Worm (Caenorhabditis elegans) whole organism, early embryonic: ENCODE results near the gene oac-23.
"Not testable (repeated sequence)": the region's sequence is repeated elsewhere in the genome, so short reads cannot be mapped to it uniquely, and the experiment has no call there.

Experiments
- B0310.2 ChIP-seq: sonication (generic microtip); optimal IDR thresholded peaks from 2 replicates; lab custom pipeline; 2016; ENCODE audit warnings: mild to moderate bottlenecking, missing genetic modification characterization, missing compliant biosample characterization
- F13C5.2 ChIP-seq: sonication (generic microtip); optimal IDR thresholded peaks from 2 replicates; lab custom pipeline; 2017; ENCODE audit warnings: mild to moderate bottlenecking, missing genetic modification characterization, inconsistent platforms, missing compliant biosample characterization
- aly-1 ChIP-seq: sonication (generic microtip); optimal IDR thresholded peaks from 2 replicates; lab custom pipeline; 2016; ENCODE audit warnings: missing genetic modification characterization, missing compliant biosample characterization
- ama-1 ChIP-seq: fragments of 150-350 bp; optimal IDR thresholded peaks from 2 replicates; lab custom pipeline; 2014
- ceh-13 ChIP-seq: fragments of 200-800 bp; sonication (Bioruptor generic); optimal IDR thresholded peaks from 2 replicates; lab custom pipeline; 2018; ENCODE audit warnings: mild to moderate bottlenecking, missing genetic modification characterization, missing compliant biosample characterization
- ceh-36 ChIP-seq: sonication (generic microtip); optimal IDR thresholded peaks from 2 replicates; lab custom pipeline; 2016; ENCODE audit warnings: missing genetic modification characterization, inconsistent platforms, missing compliant biosample characterization
- ets-7 ChIP-seq: sonication (generic microtip); optimal IDR thresholded peaks from 2 replicates; lab custom pipeline; 2016; ENCODE audit warnings: missing genotype, missing genetic modification characterization, missing compliant biosample characterization
- flt-1 ChIP-seq: fragments of 200-800 bp; sonication (Bioruptor generic); IDR thresholded peaks from 2 replicates; pipeline ENCODE4 v1.3.6; 2022; ENCODE audit warnings: missing genetic modification characterization, missing compliant biosample characterization
- hmbx-1 ChIP-seq: sonication (generic microtip); optimal IDR thresholded peaks from 2 replicates; lab custom pipeline; 2016; ENCODE audit warnings: mild to moderate bottlenecking, missing genetic modification characterization, missing compliant biosample characterization
- hmg-4 ChIP-seq: fragments of 200-800 bp; sonication (Bioruptor generic); optimal IDR thresholded peaks from 2 replicates; lab custom pipeline; 2018; ENCODE audit warnings: mild to moderate bottlenecking, missing genetic modification characterization, missing compliant biosample characterization
- hnd-1 ChIP-seq: sonication (generic microtip); optimal IDR thresholded peaks from 2 replicates; lab custom pipeline; 2016; ENCODE audit warnings: missing genetic modification characterization, missing compliant biosample characterization
- pes-1 ChIP-seq: fragments of 200-800 bp; sonication (Bioruptor generic); IDR thresholded peaks from 2 replicates; pipeline ENCODE4 v1.3.6; 2022; ENCODE audit warnings: missing genetic modification reagents, missing genetic modification characterization, missing compliant biosample characterization
- scrt-1 ChIP-seq: fragments of 200-800 bp; sonication (Bioruptor generic); IDR thresholded peaks from 2 replicates; pipeline ENCODE4 v1.3.6; 2022; ENCODE audit warnings: missing genetic modification characterization, missing compliant biosample characterization
- sea-1 ChIP-seq: fragments of 200-800 bp; sonication (Bioruptor generic); conservative IDR thresholded peaks from 2 replicates; pipeline ENCODE4 v1.3.6; 2022; ENCODE audit warnings: missing genetic modification characterization, missing compliant biosample characterization
- tbx-11 ChIP-seq: fragments of 200-800 bp; sonication (Bioruptor generic); IDR thresholded peaks from 2 replicates; pipeline ENCODE4 v1.3.6; 2022; ENCODE audit warnings: missing genetic modification characterization, missing compliant biosample characterization
- tbx-37 ChIP-seq: fragments of 200-800 bp; sonication (Bioruptor generic); conservative IDR thresholded peaks from 2 replicates; pipeline ENCODE4 v1.3.6; 2022; ENCODE audit warnings: missing genetic modification reagents, missing genetic modification characterization, missing compliant biosample characterization
- tra-4 ChIP-seq: sonication (generic microtip); optimal IDR thresholded peaks from 2 replicates; lab custom pipeline; 2017; ENCODE audit warnings: missing genetic modification characterization, missing compliant biosample characterization

oac-23 gene

DNA sequence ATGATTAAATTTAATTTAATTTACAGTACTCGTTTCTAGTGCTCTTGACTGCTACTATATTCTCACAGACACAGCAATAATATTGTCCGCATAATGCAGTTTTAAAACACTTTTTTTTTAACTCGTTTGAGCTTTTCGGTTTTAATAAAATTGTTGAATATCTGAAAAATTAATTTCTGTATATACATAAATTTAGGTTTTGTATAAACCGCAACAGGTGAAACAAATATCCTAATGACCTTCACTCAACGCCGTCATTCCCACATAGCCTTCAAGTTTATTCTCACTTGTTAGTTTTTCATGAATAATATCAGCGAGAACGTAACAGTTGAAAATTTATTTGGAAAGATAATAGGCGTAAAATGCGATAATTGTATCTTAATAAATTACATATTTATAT lies 38.3 kb downstream of the oac-23 start, which contains the start of gene srz-19:
Gene srz-19, plus strand, starts transcription at position 301 of the 400 bp plus-strand sequence.
- TF ChIP-seq ama-1 (lab: Kevin White, UChicago), result no peak
- TF ChIP-seq sea-1 (GFP tag; lab: Robert Waterston, UW), result no peak
- no peak for TF ChIP-seq flt-1 (GFP tag; lab: Robert Waterston, UW)
- TF ChIP-seq tbx-11 (GFP tag; lab: Robert Waterston, UW), result no peak
- TF ChIP-seq tbx-37 (GFP tag; lab: Robert Waterston, UW), result no peak
- no peak for TF ChIP-seq aly-1 (tag; lab: Kevin White, UChicago)
- TF ChIP-seq ceh-36 (tag; lab: Kevin White, UChicago), result no peak
- TF ChIP-seq scrt-1 (GFP tag; lab: Robert Waterston, UW), result no peak
- TF ChIP-seq pes-1, result no peak
- no peak for TF ChIP-seq ceh-13
- no peak for TF ChIP-seq ets-7 (tag; lab: Kevin White, UChicago)
- no peak for TF ChIP-seq hmbx-1 (tag; lab: Kevin White, UChicago)
- TF ChIP-seq tra-4 (tag; lab: Kevin White, UChicago), result no peak
- TF ChIP-seq B0310.2 (tag; lab: Kevin White, UChicago), result no peak
- no peak for TF ChIP-seq F13C5.2
- TF ChIP-seq hmg-4 (GFP tag; lab: Kevin White, UChicago), result no peak
- no peak for TF ChIP-seq hnd-1 (tag; lab: Kevin White, UChicago)

ce11 chrIV:3921898-3922297 lies 40.7 kb downstream of the oac-23 start, which contains the start of gene clec-67:
TSS of gene clec-67 (plus strand) at chrIV:3922165.
- TF ChIP-seq ama-1 (lab: Kevin White, UChicago), result no peak
- TF ChIP-seq sea-1 (GFP tag; lab: Robert Waterston, UW), result no peak
- TF ChIP-seq aly-1 (tag; lab: Kevin White, UChicago), result no peak
- TF ChIP-seq ceh-13, result no peak
- no peak for TF ChIP-seq ceh-36 (tag; lab: Kevin White, UChicago)
- no peak for TF ChIP-seq F13C5.2
- TF ChIP-seq pes-1, result no peak
- TF ChIP-seq ets-7 (tag; lab: Kevin White, UChicago), result no peak

- TF ChIP-seq scrt-1 (GFP tag; lab: Robert Waterston, UW) (no peak), tra-4 (tag; lab: Kevin White, UChicago) (no peak), B0310.2 (tag; lab: Kevin White, UChicago) (no peak), hmbx-1 (tag; lab: Kevin White, UChicago) (no peak), ceh-13 (no peak), sea-1 (GFP tag; lab: Robert Waterston, UW) (no peak), pes-1 (no peak), flt-1 (GFP tag; lab: Robert Waterston, UW) (no peak), tbx-37 (GFP tag; lab: Robert Waterston, UW) (no peak), F13C5.2 (no peak), hmg-4 (GFP tag; lab: Kevin White, UChicago) (no peak), ama-1 (lab: Kevin White, UChicago) (no peak), ets-7 (tag; lab: Kevin White, UChicago) (no peak), hnd-1 (tag; lab: Kevin White, UChicago) (no peak), aly-1 (tag; lab: Kevin White, UChicago) (no peak), tbx-11 (GFP tag; lab: Robert Waterston, UW) (no peak)
Measured at ce11 chrIV:3926117-3926516, 44.9 kb downstream of the oac-23 start, which contains the start of gene clec-68. TSS of gene clec-68 (plus strand) at chrIV:3926417.

ce11 chrIV:3932408-3932807 lies 51.2 kb downstream of the oac-23 start, which contains the start of gene clec-70:
TSS of gene clec-70 (plus strand) at chrIV:3932708.
- not testable (repeated sequence) for TF ChIP-seq B0310.2 (tag; lab: Kevin White, UChicago); hmbx-1 (tag; lab: Kevin White, UChicago); tbx-37 (GFP tag; lab: Robert Waterston, UW)
